Worm (Caenorhabditis elegans) whole organism, L4 larva: Measurements from ENCODE around the gene F35F10.5.

Source experiments
- ces-1 ChIP-seq: fragments of 150-350 bp; sonication (generic microtip); optimal IDR thresholded peaks from 4 replicates; lab custom pipeline; 2014; ENCODE audit warnings: missing biosample characterization, missing genetic modification reagents, missing genetic modification characterization
- fkh-10 ChIP-seq: fragments of 150-350 bp; optimal IDR thresholded peaks from 2 replicates; lab custom pipeline; 2014; ENCODE audit warnings: missing biosample characterization, missing genetic modification reagents, missing genetic modification characterization
- lin-15B ChIP-seq: fragments of 150-350 bp; sonication (generic microtip); optimal IDR thresholded peaks from 3 replicates; lab custom pipeline; 2014; ENCODE audit warnings: missing biosample characterization, missing genetic modification characterization
- nhr-77 ChIP-seq: fragments of 150-350 bp; optimal IDR thresholded peaks from 2 replicates; lab custom pipeline; 2014; ENCODE audit warnings: missing biosample characterization, missing genetic modification characterization
- unc-62 ChIP-seq, 3 experiments: fragments of 150-350 bp in 1 of 3; sonication (generic microtip); optimal IDR thresholded peaks in 2 of 3; peaks in 1 of 3; 1 replicate in 1 of 3; 2 replicates in 2 of 3; lab custom pipeline; 2014 to 2017; ENCODE audit warnings: missing biosample characterization in 3 of 3, missing genetic modification characterization in 3 of 3, missing genetic modification reagents in 3 of 3, missing genotype in 1 of 3

- TF ChIP-seq lin-15B (tag; lab: Kevin White, UChicago) = no peak
- no peak for TF ChIP-seq ces-1 (GFP tag; lab: Kevin White, UChicago)
- TF ChIP-seq fkh-10 = no peak
- TF ChIP-seq nhr-77 = no peak
- no peak for TF ChIP-seq unc-62 (GFP tag; optimal IDR thresholded peaks at IDR 0.05 in 1 of 2; lab: Kevin White, UChicago)
- no peak for TF ChIP-seq unc-62 (tag; optimal IDR thresholded peaks at IDR 0.05; lab: Kevin White, UChicago)
Measured at ce11 chrV:3236610-3237009, 48.1 kb upstream of the F35F10.5 start, which contains the start of the genes K08D9.9 and str-16.
